Fruit fly (Drosophila melanogaster): Measurements from ENCODE around the gene sas.

dm6 chr3R:7159615-7160014, 3.0 kb upstream of the sas start:
- TF ChIP-seq CG8478 (optimal IDR thresholded peaks at IDR 0.05) (no peak), CTCF (optimal IDR thresholded peaks at IDR 0.05) (no peak)

All from S2 (cell line).